Fruit fly (Drosophila melanogaster) whole organism, embryonic: ENCODE results near the gene CG33543.

ENCODE experiments used
- B-H1 ChIP-seq: fragments of 200-800 bp; sonication (Bioruptor generic); IDR thresholded peaks from 3 replicates; pipeline ENCODE4 v1.3.6; 2022; ENCODE audit warnings: missing biosample characterization, missing genetic modification characterization
- B-H2 ChIP-seq: fragments of 200-800 bp; sonication (Bioruptor generic); optimal IDR thresholded peaks from 2 replicates; lab custom pipeline; 2018; ENCODE audit warnings: missing biosample characterization, mild to moderate bottlenecking, missing genetic modification characterization
- CG12104 ChIP-seq: fragments of 200-800 bp; sonication (Bioruptor generic); optimal IDR thresholded peaks from 3 replicates; lab custom pipeline; 2016; ENCODE audit warnings: missing biosample characterization, missing genetic modification characterization
- CG12219 ChIP-seq: fragments of 200-800 bp; sonication (Bioruptor generic); optimal IDR thresholded peaks from 3 replicates; lab custom pipeline; 2018; ENCODE audit warnings: missing biosample characterization, mild to moderate bottlenecking, missing genetic modification characterization
- CG13123 ChIP-seq: fragments of 200-800 bp; sonication (Bioruptor generic); optimal IDR thresholded peaks from 2 replicates; lab custom pipeline; 2016; ENCODE audit warnings: missing biosample characterization, missing genetic modification characterization
- CG14965 ChIP-seq: fragments of 200-800 bp; sonication (Bioruptor generic); optimal IDR thresholded peaks from 2 replicates; lab custom pipeline; 2016; ENCODE audit warnings: missing biosample characterization, missing genetic modification characterization, borderline replicate concordance
- CG15601 ChIP-seq: fragments of 200-800 bp; sonication (Bioruptor generic); optimal IDR thresholded peaks from 3 replicates; lab custom pipeline; 2019; ENCODE audit warnings: missing biosample characterization, mild to moderate bottlenecking, missing genetic modification characterization, moderate library complexity
- CG17328 ChIP-seq: fragments of 200-800 bp; sonication (Bioruptor generic); IDR thresholded peaks from 2 replicates; pipeline ENCODE4 v1.3.6; 2022; ENCODE audit warnings: missing biosample characterization, missing genetic modification characterization
- CG18011 ChIP-seq: fragments of 200-800 bp; sonication (Bioruptor generic); optimal IDR thresholded peaks from 2 replicates; lab custom pipeline; 2017; ENCODE audit warnings: missing biosample characterization, missing genetic modification characterization, mild to moderate bottlenecking, moderate library complexity, missing genotype
- CG18599 ChIP-seq: fragments of 200-800 bp; sonication (Bioruptor generic); optimal IDR thresholded peaks from 3 replicates; lab custom pipeline; 2017; ENCODE audit warnings: missing biosample characterization, missing genetic modification characterization, mild to moderate bottlenecking, moderate library complexity, missing genetic modification reagents
- CG3726 ChIP-seq: fragments of 200-800 bp; sonication (Bioruptor generic); IDR thresholded peaks from 3 replicates; pipeline ENCODE4, ENCODE4 v1.3.6; 2022; ENCODE audit warnings: missing biosample characterization, missing genetic modification characterization
- CG4360 ChIP-seq: fragments of 200-800 bp; sonication (Bioruptor generic); IDR thresholded peaks from 2 replicates; pipeline ENCODE4 v1.3.6; 2022; ENCODE audit warnings: missing biosample characterization, missing genetic modification characterization
- CG7372 ChIP-seq: fragments of 200-800 bp; sonication (Bioruptor generic); IDR thresholded peaks from 2 replicates; pipeline ENCODE4 v1.3.6; 2022; ENCODE audit warnings: missing biosample characterization, missing genetic modification characterization
- CG8089 ChIP-seq: fragments of 200-800 bp; sonication (Bioruptor generic); optimal IDR thresholded peaks from 3 replicates; lab custom pipeline; 2016; ENCODE audit warnings: missing biosample characterization, missing genetic modification characterization
- CG8924 ChIP-seq: fragments of 200-800 bp; optimal IDR thresholded peaks from 3 replicates; lab custom pipeline; 2019; ENCODE audit warnings: missing biosample characterization, mild to moderate bottlenecking, missing genetic modification characterization, moderate library complexity
- CG9817 ChIP-seq: fragments of 200-800 bp; sonication (Bioruptor generic); optimal IDR thresholded peaks from 2 replicates; lab custom pipeline; 2018; ENCODE audit warnings: missing biosample characterization, mild to moderate bottlenecking, missing genetic modification characterization, moderate library complexity
- Jarid2 ChIP-seq: fragments of 200-800 bp; sonication (Bioruptor generic); optimal IDR thresholded peaks from 3 replicates; lab custom pipeline; 2017; ENCODE audit warnings: mild to moderate bottlenecking, missing biosample characterization, missing genetic modification reagents, missing genetic modification characterization
- Lhr ChIP-seq: fragments of 200-800 bp; sonication (Bioruptor generic); optimal IDR thresholded peaks from 3 replicates; lab custom pipeline; 2017; ENCODE audit warnings: mild to moderate bottlenecking, missing biosample characterization, missing genetic modification reagents, missing genetic modification characterization
- Mad ChIP-seq: fragments of 200-800 bp; sonication (Bioruptor generic); optimal IDR thresholded peaks from 2 replicates; lab custom pipeline; 2016; ENCODE audit warnings: missing biosample characterization, missing genetic modification characterization
- Med ChIP-seq: fragments of 200-800 bp; sonication (Bioruptor generic); peaks from one replicate; lab custom pipeline; 2016; ENCODE audit warnings: missing biosample characterization, missing genetic modification characterization, mild to moderate bottlenecking, inconsistent platforms, moderate library complexity
- Opbp ChIP-seq: fragments of 200-800 bp; sonication (Bioruptor generic); IDR thresholded peaks from 3 replicates; pipeline ENCODE4 v1.3.6; 2022; ENCODE audit warnings: missing biosample characterization, missing genetic modification characterization; ENCODE audit not compliant: partially characterized antibody
- Sry-δ ChIP-seq: fragments of 200-800 bp; sonication (Bioruptor generic); optimal IDR thresholded peaks from 2 replicates; lab custom pipeline; 2016; ENCODE audit warnings: missing biosample characterization, missing genetic modification characterization
- YL-1 ChIP-seq: fragments of 200-800 bp; sonication (Bioruptor generic); optimal IDR thresholded peaks from 3 replicates; lab custom pipeline; 2017; ENCODE audit warnings: missing biosample characterization, mild to moderate bottlenecking, missing genetic modification characterization
- ac ChIP-seq: fragments of 200-800 bp; sonication (Bioruptor generic); optimal IDR thresholded peaks from 3 replicates; lab custom pipeline; 2017; ENCODE audit warnings: missing biosample characterization, mild to moderate bottlenecking, missing genetic modification characterization
- ap ChIP-seq: fragments of 200-800 bp; sonication (Bioruptor generic); IDR thresholded peaks from 2 replicates; pipeline ENCODE4 v1.3.6; 2022; ENCODE audit warnings: missing biosample characterization, missing genetic modification characterization
- bsh ChIP-seq, 2 experiments: fragments of 200-800 bp; sonication (Bioruptor generic); optimal IDR thresholded peaks; 2 replicates each; lab custom pipeline; 2017 to 2018; ENCODE audit warnings: mild to moderate bottlenecking in 2 of 2, missing biosample characterization in 2 of 2, missing genetic modification characterization in 2 of 2, moderate library complexity in 1 of 2
- cg ChIP-seq: fragments of 200-800 bp; sonication (Bioruptor generic); optimal IDR thresholded peaks from 3 replicates; lab custom pipeline; 2019; ENCODE audit warnings: missing biosample characterization, mild to moderate bottlenecking, missing genetic modification characterization, moderate library complexity
- ci ChIP-seq: fragments of 200-800 bp; sonication (Bioruptor generic); IDR thresholded peaks from 3 replicates; pipeline ENCODE4 v1.3.6; 2022; ENCODE audit warnings: missing biosample characterization, missing genetic modification characterization
- crol ChIP-seq: fragments of 200-800 bp; sonication (Bioruptor generic); IDR thresholded peaks from 2 replicates; pipeline ENCODE4 v1.3.6; 2022; ENCODE audit warnings: missing biosample characterization, missing genetic modification characterization
- da ChIP-seq: fragments of 200-800 bp; sonication (Bioruptor generic); optimal IDR thresholded peaks from 2 replicates; lab custom pipeline; 2016; ENCODE audit warnings: missing biosample characterization, missing genetic modification characterization
- dati ChIP-seq: fragments of 200-800 bp; sonication (Bioruptor generic); IDR thresholded peaks from 2 replicates; pipeline ENCODE4 v1.3.6; 2022; ENCODE audit warnings: missing biosample characterization, missing genetic modification characterization
- en ChIP-seq: fragments of 200-800 bp; sonication (Bioruptor generic); optimal IDR thresholded peaks from 2 replicates; lab custom pipeline; 2016; ENCODE audit warnings: missing biosample characterization, missing genetic modification characterization
- fd64A ChIP-seq: fragments of 200-800 bp; sonication (Bioruptor generic); optimal IDR thresholded peaks from 3 replicates; lab custom pipeline; 2018; ENCODE audit warnings: missing biosample characterization, mild to moderate bottlenecking, missing genetic modification characterization
- fru ChIP-seq: fragments of >200 bp; optimal IDR thresholded peaks from 2 replicates; lab custom pipeline; 2017
- gfzf ChIP-seq: fragments of 200-800 bp; sonication (Bioruptor generic); optimal IDR thresholded peaks from 2 replicates; lab custom pipeline; 2016; ENCODE audit warnings: missing biosample characterization, mild to moderate bottlenecking, missing genetic modification characterization, moderate library complexity
- hth ChIP-seq: fragments of >200 bp; optimal IDR thresholded peaks from 2 replicates; lab custom pipeline; 2017; ENCODE audit warnings: inconsistent platforms
- klu ChIP-seq: fragments of 200-800 bp; sonication (Bioruptor generic); IDR thresholded peaks from 2 replicates; pipeline ENCODE4 v1.3.6; 2022; ENCODE audit warnings: missing biosample characterization, missing genetic modification characterization
- knrl ChIP-seq: fragments of 200-800 bp; sonication (Bioruptor generic); IDR thresholded peaks from 3 replicates; pipeline ENCODE4 v1.3.6; 2022; ENCODE audit warnings: missing biosample characterization, missing genetic modification characterization; ENCODE audit not compliant: partially characterized antibody
- lab ChIP-seq: fragments of 200-800 bp; sonication (Bioruptor generic); optimal IDR thresholded peaks from 3 replicates; lab custom pipeline; 2017; ENCODE audit warnings: missing biosample characterization, missing genetic modification characterization, mild to moderate bottlenecking, moderate library complexity, missing genetic modification reagents
- pho ChIP-seq: fragments of 200-800 bp; sonication (Bioruptor generic); optimal IDR thresholded peaks from 2 replicates; lab custom pipeline; 2016; ENCODE audit warnings: missing biosample characterization, missing genetic modification characterization
- ro ChIP-seq: fragments of 200-800 bp; sonication (Bioruptor generic); IDR thresholded peaks from 2 replicates; pipeline ENCODE4 v1.3.6; 2022; ENCODE audit warnings: missing biosample characterization, missing genetic modification characterization
- run ChIP-seq: fragments of 200-800 bp; sonication (Bioruptor generic); optimal IDR thresholded peaks from 3 replicates; lab custom pipeline; 2018; ENCODE audit warnings: missing biosample characterization, mild to moderate bottlenecking, missing genetic modification characterization
- seq ChIP-seq: fragments of 200-800 bp; sonication (Bioruptor generic); IDR thresholded peaks from 2 replicates; pipeline ENCODE4 v1.3.6; 2022; ENCODE audit warnings: missing biosample characterization, missing genetic modification characterization
- sim ChIP-seq: fragments of 200-800 bp; sonication (Bioruptor generic); IDR thresholded peaks from 2 replicates; pipeline ENCODE4 v1.3.6; 2022; ENCODE audit warnings: missing biosample characterization, missing genetic modification characterization
- slbo ChIP-seq: fragments of 200-800 bp; sonication (Bioruptor generic); IDR thresholded peaks from 2 replicates; pipeline ENCODE4 v1.3.6; 2022; ENCODE audit warnings: missing biosample characterization, missing genetic modification characterization
- so ChIP-seq: fragments of 200-800 bp; sonication (Bioruptor generic); IDR thresholded peaks from 3 replicates; pipeline ENCODE4 v1.3.6; 2022; ENCODE audit warnings: missing biosample characterization, missing genetic modification characterization
- tap ChIP-seq: fragments of 200-800 bp; optimal IDR thresholded peaks from 3 replicates; lab custom pipeline; 2019; ENCODE audit warnings: missing biosample characterization, mild to moderate bottlenecking, missing genetic modification characterization, moderate library complexity
- ttk ChIP-seq: fragments of 200-800 bp; sonication (Bioruptor generic); IDR thresholded peaks from 2 replicates; pipeline ENCODE4 v2.1.2; 2022; ENCODE audit warnings: missing biosample characterization, missing genetic modification characterization
- tup ChIP-seq: fragments of 200-800 bp; sonication (Bioruptor generic); optimal IDR thresholded peaks from 2 replicates; lab custom pipeline; 2016; ENCODE audit warnings: missing biosample characterization, mild to moderate bottlenecking, missing genetic modification characterization, moderate library complexity
- unpg ChIP-seq: fragments of 200-800 bp; sonication (Bioruptor generic); optimal IDR thresholded peaks from 3 replicates; lab custom pipeline; 2018; ENCODE audit warnings: missing biosample characterization, mild to moderate bottlenecking, missing genetic modification characterization, moderate library complexity
- usp ChIP-seq: fragments of >200 bp; optimal IDR thresholded peaks from 2 replicates; lab custom pipeline; 2017; ENCODE audit warnings: missing biosample characterization, missing genetic modification characterization

CG33543 gene

dm6 chr2L:1987434-1988191, 18.5 kb downstream of the CG33543 start, which contains the start of gene Got2 (continued):
- TF ChIP-seq Mad = no peak
- no peak for TF ChIP-seq dati (GFP tag; lab: Robert Waterston, UW)
- TF ChIP-seq ap (GFP tag; lab: Robert Waterston, UW) = no peak
- TF ChIP-seq unpg = no peak
- no peak for TF ChIP-seq B-H2 (GFP tag; lab: Kevin White, UChicago)
- no peak for TF ChIP-seq CG3726
- TF ChIP-seq tup = no peak
- no peak for TF ChIP-seq ci (GFP tag; lab: Robert Waterston, UW)
- no peak for TF ChIP-seq tap (tag; lab: Kevin White, UChicago)
- no peak for TF ChIP-seq CG7372 (GFP tag; lab: Robert Waterston, UW)
- peak; percentile 57 for TF ChIP-seq slbo (GFP tag; lab: Robert Waterston, UW)
- no peak for TF ChIP-seq sim
- no peak for TF ChIP-seq bsh (GFP tag; optimal IDR thresholded peaks at IDR 0.05; lab: Kevin White, UChicago)
- no peak for TF ChIP-seq en (GFP tag; lab: Kevin White, UChicago)
- TF ChIP-seq ac (GFP tag; lab: Kevin White, UChicago) = no peak
- TF ChIP-seq B-H1 = no peak
- TF ChIP-seq Lhr = no peak
- TF ChIP-seq ro = no peak
- no peak for TF ChIP-seq seq (GFP tag; lab: Robert Waterston, UW)
- TF ChIP-seq run (tag; lab: Kevin White, UChicago) = no peak
- TF ChIP-seq CG17328 = no peak
- TF ChIP-seq Sry-δ (GFP tag; lab: Kevin White, UChicago) = peak; percentile 11
- no peak for TF ChIP-seq CG12104 (GFP tag; lab: Kevin White, UChicago)
- TF ChIP-seq Jarid2 = peak; percentile 9
- no peak for TF ChIP-seq ttk (GFP tag; lab: Robert Waterston, UW)
- TF ChIP-seq CG9817 (tag; lab: Kevin White, UChicago) = no peak
- no peak for TF ChIP-seq YL-1 (GFP tag; lab: Kevin White, UChicago)
- no peak for TF ChIP-seq fru (lab: Kevin White, UChicago)
- TF ChIP-seq Med (GFP tag; lab: Kevin White, UChicago) = no peak
- TF ChIP-seq CG15601 (tag; lab: Kevin White, UChicago) = no peak
- TF ChIP-seq hth (lab: Kevin White, UChicago) = no peak
- TF ChIP-seq usp = no peak
- no peak for TF ChIP-seq pho (GFP tag; lab: Kevin White, UChicago)
- TF ChIP-seq CG4360 = no peak
- TF ChIP-seq cg (GFP tag; lab: Kevin White, UChicago) = no peak
- no peak for TF ChIP-seq fd64A
- no peak for TF ChIP-seq so (GFP tag; lab: Robert Waterston, UW)
- peak; percentile 85 for TF ChIP-seq knrl (GFP tag; lab: Robert Waterston, UW)
- no peak for TF ChIP-seq klu (GFP tag; lab: Robert Waterston, UW)
- no peak for TF ChIP-seq da (GFP tag; lab: Kevin White, UChicago)
- no peak for TF ChIP-seq CG18011 (GFP tag; lab: Kevin White, UChicago)
- no peak for TF ChIP-seq crol (GFP tag; lab: Robert Waterston, UW)
- TF ChIP-seq Opbp (GFP tag; lab: Robert Waterston, UW) = peak; percentile 78
- no peak for TF ChIP-seq CG14965 (GFP tag; lab: Kevin White, UChicago)
- peak; percentile 34 for TF ChIP-seq lab (GFP tag; lab: Kevin White, UChicago)
- TF ChIP-seq CG12219 (GFP tag; lab: Kevin White, UChicago) = no peak
- TF ChIP-seq CG8924 = peak; percentile 28
- TF ChIP-seq CG13123 (GFP tag; lab: Kevin White, UChicago) = no peak
- TF ChIP-seq CG18599 (GFP tag; lab: Kevin White, UChicago) = peak; percentile 43
- no peak for TF ChIP-seq gfzf
- TF ChIP-seq CG8089 (GFP tag; lab: Kevin White, UChicago) = no peak
